Fruit fly (Drosophila melanogaster): ENCODE data around the gene SclB.
A peak's percentile ranks its signal among the peaks of the same experiment; 100 is the strongest.

The SclB gene

dm6 chr2L:16882871-16883849 lies 45.4 kb downstream of the SclB start:
- TF ChIP-seq CG32264 (GFP tag; optimal IDR thresholded peaks at IDR 0.05): no peak
- no peak for TF ChIP-seq N (GFP tag; optimal IDR thresholded peaks at IDR 0.05)
- no peak for TF ChIP-seq foxo (GFP tag; optimal IDR thresholded peaks at IDR 0.05)
- TF ChIP-seq dsf (GFP tag; optimal IDR thresholded peaks at IDR 0.05; ENCODE audit: borderline replicate concordance): no peak
- TF ChIP-seq usp (GFP tag; optimal IDR thresholded peaks at IDR 0.05): no peak
- TF ChIP-seq tai (GFP tag; optimal IDR thresholded peaks at IDR 0.05): no peak
- TF ChIP-seq Abd-B (GFP tag; optimal IDR thresholded peaks at IDR 0.05): no peak
- TF ChIP-seq GATAd (GFP tag; optimal IDR thresholded peaks at IDR 0.05): no peak
- TF ChIP-seq HLH106 (tag; optimal IDR thresholded peaks at IDR 0.05): no peak
- no peak for TF ChIP-seq CG9705 (GFP tag; optimal IDR thresholded peaks at IDR 0.05)
- no peak for TF ChIP-seq lola (GFP tag; optimal IDR thresholded peaks at IDR 0.05)
- TF ChIP-seq Sp1 (GFP tag; optimal IDR thresholded peaks at IDR 0.05): no peak
- TF ChIP-seq fru (GFP tag; optimal IDR thresholded peaks at IDR 0.05): no peak

- TF ChIP-seq dl (GFP tag; optimal IDR thresholded peaks at IDR 0.05; ENCODE audit: insufficient read depth in 1 of 2, partially characterized antibody in 2 of 2) (no peak), OdsH (GFP tag; optimal IDR thresholded peaks at IDR 0.05) (no peak), sv (GFP tag; optimal IDR thresholded peaks at IDR 0.05) (no peak), dmrt93B (GFP tag; optimal IDR thresholded peaks at IDR 0.05) (no peak), psq (GFP tag; optimal IDR thresholded peaks at IDR 0.05) (no peak), woc (GFP tag; optimal IDR thresholded peaks at IDR 0.05) (no peak), Myc (optimal IDR thresholded peaks at IDR 0.05) (no peak), Mio (GFP tag; optimal IDR thresholded peaks at IDR 0.05) (no peak), Dfd (GFP tag; optimal IDR thresholded peaks at IDR 0.05) (no peak)
Observed at dm6 chr2L:16884702-16885101, 46.9 kb downstream of the SclB start.

DNA sequence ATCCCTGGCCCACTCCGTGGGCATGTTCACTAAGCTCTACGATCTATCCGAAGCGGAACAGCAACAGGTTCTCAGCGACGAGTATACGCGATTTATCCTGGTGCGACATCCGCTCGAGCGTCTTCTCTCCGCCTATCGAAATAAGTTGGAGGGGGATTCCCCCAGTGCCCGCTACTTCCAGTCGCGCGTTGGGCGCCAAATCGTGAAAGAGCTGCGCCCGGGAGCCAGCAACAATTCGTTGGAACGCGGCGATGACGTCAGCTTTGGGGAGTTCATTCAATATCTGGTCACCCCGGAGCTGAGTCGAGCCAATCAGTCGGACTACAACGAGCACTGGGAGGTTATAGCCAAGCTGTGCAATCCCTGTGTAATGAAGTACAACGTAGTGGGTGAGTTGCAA lies 47.6 kb downstream of the SclB start:
- TF ChIP-seq Dfd (GFP tag; optimal IDR thresholded peaks at IDR 0.05) (no peak), Rel (GFP tag; optimal IDR thresholded peaks at IDR 0.05) (no peak), Rel (tag; optimal IDR thresholded peaks at IDR 0.05) (peak; percentile 59)

- TF ChIP-seq CG32264 (GFP tag; optimal IDR thresholded peaks at IDR 0.05) (no peak), Rel (GFP tag; optimal IDR thresholded peaks at IDR 0.05) (no peak), Rel (tag; optimal IDR thresholded peaks at IDR 0.05) (peak; percentile 64)
Observed at dm6 chr2L:16886459-16886858, 48.7 kb downstream of the SclB start.

- TF ChIP-seq Rel (GFP tag; optimal IDR thresholded peaks at IDR 0.05) (no peak), Rel (tag; optimal IDR thresholded peaks at IDR 0.05) (peak; percentile 100), GATAd (GFP tag; optimal IDR thresholded peaks at IDR 0.05) (peak; percentile 10), ey (GFP tag; optimal IDR thresholded peaks at IDR 0.05) (peak; percentile 44), Jra (GFP tag; optimal IDR thresholded peaks at IDR 0.05) (peak; percentile 78), usp (GFP tag; optimal IDR thresholded peaks at IDR 0.05) (no peak), fru (GFP tag; optimal IDR thresholded peaks at IDR 0.05) (peak; percentile 39), Hnf4 (GFP tag; optimal IDR thresholded peaks at IDR 0.05) (peak; percentile 78), rgr (GFP tag; optimal IDR thresholded peaks at IDR 0.05) (peak; percentile 55), Dif (GFP tag; optimal IDR thresholded peaks at IDR 0.05; ENCODE audit: partially characterized antibody) (no peak), sage (GFP tag; optimal IDR thresholded peaks at IDR 0.05) (no peak), Dfd (GFP tag; optimal IDR thresholded peaks at IDR 0.05) (no peak), OdsH (GFP tag; optimal IDR thresholded peaks at IDR 0.05) (peak; percentile 44), Sp1 (GFP tag; optimal IDR thresholded peaks at IDR 0.05) (peak; percentile 26), dsf (GFP tag; optimal IDR thresholded peaks at IDR 0.05; ENCODE audit: borderline replicate concordance) (peak; percentile 60), psq (GFP tag; optimal IDR thresholded peaks at IDR 0.05) (peak; percentile 59), br (GFP tag; optimal IDR thresholded peaks at IDR 0.05) (peak; percentile 36), jim (GFP tag; optimal IDR thresholded peaks at IDR 0.05) (no peak), brk (GFP tag; optimal IDR thresholded peaks at IDR 0.05) (peak; percentile 28), CrebA (GFP tag; optimal IDR thresholded peaks at IDR 0.05; ENCODE audit: borderline replicate concordance) (no peak), Hr78 (GFP tag; optimal IDR thresholded peaks at IDR 0.05) (no peak), h (GFP tag; optimal IDR thresholded peaks at IDR 0.05) (peak; percentile 58), Myc (optimal IDR thresholded peaks at IDR 0.05) (peak; percentile 87), Hr83 (GFP tag; optimal IDR thresholded peaks at IDR 0.05; ENCODE audit: poor library complexity, severe bottlenecking) (peak; percentile 79), Abd-B (GFP tag; optimal IDR thresholded peaks at IDR 0.05) (no peak), pan (optimal IDR thresholded peaks at IDR 0.05) (no peak), sv (GFP tag; optimal IDR thresholded peaks at IDR 0.05) (peak; percentile 61), CG32264 (GFP tag; optimal IDR thresholded peaks at IDR 0.05) (no peak)
Observed at dm6 chr2L:16887660-16888573, 50.1 kb downstream of the SclB start, which contains the start of the genes osi and tweek. osi (minus strand) TSS chr2L:16887966. tweek (plus strand) TSS chr2L:16888490.

All from whole organism, wandering third instar larva.